Fruit fly (Drosophila melanogaster): ENCODE data around the gene GstD6.

DNA sequence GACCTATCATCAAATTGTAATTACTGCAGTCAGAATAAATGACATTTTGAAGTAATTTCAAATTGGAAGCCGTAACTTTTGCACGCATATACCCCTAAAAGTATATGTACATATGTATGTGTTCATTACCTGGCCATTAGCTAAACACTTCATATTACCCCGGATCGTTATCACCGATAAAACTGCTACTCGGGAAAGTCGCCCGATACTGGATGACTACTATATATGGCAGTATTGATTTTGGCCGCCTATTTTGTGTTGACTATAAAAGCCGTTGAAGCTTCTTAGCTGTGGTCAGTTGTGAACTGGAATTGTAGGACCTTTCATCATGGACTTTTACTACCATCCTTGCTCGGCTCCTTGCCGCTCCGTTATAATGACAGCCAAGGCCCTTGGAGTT is 2.8 kb downstream of the GstD6 start, which contains the start of gene GstD8:
- no peak for TF ChIP-seq CTCF (optimal IDR thresholded peaks at IDR 0.05)
- no peak for TF ChIP-seq CG8478 (optimal IDR thresholded peaks at IDR 0.05)
